Fruit fly (Drosophila melanogaster) whole organism, embryonic: Measurements from ENCODE around the gene CG31706.

Experiments
- BEAF-32 ChIP-seq: fragments of 200-800 bp; sonication (Bioruptor generic); optimal IDR thresholded peaks from 3 replicates; lab custom pipeline; 2017; ENCODE audit warnings: missing biosample characterization, missing genetic modification characterization, mild to moderate bottlenecking, moderate library complexity, missing genetic modification reagents
- C15 ChIP-seq: fragments of 200-800 bp; sonication (Bioruptor generic); IDR thresholded peaks from 3 replicates; pipeline ENCODE4 v1.3.6; 2022; ENCODE audit warnings: missing biosample characterization, missing genetic modification characterization
- CG10543 ChIP-seq: fragments of 200-800 bp; sonication (Bioruptor generic); optimal IDR thresholded peaks from 3 replicates; lab custom pipeline; 2017; ENCODE audit warnings: missing biosample characterization, mild to moderate bottlenecking, missing genetic modification characterization, moderate library complexity
- CG10565 ChIP-seq: fragments of 200-800 bp; sonication (Bioruptor generic); optimal IDR thresholded peaks from 3 replicates; lab custom pipeline; 2016; ENCODE audit warnings: missing biosample characterization, mild to moderate bottlenecking, missing genetic modification characterization
- CG10979 ChIP-seq: fragments of 200-800 bp; sonication (Bioruptor generic); optimal IDR thresholded peaks from 2 replicates; lab custom pipeline; 2018; ENCODE audit warnings: missing biosample characterization, mild to moderate bottlenecking, missing genetic modification characterization, moderate library complexity
- CG14965 ChIP-seq: fragments of 200-800 bp; sonication (Bioruptor generic); optimal IDR thresholded peaks from 2 replicates; lab custom pipeline; 2016; ENCODE audit warnings: missing biosample characterization, missing genetic modification characterization, borderline replicate concordance
- CG15696 ChIP-seq: fragments of 200-800 bp; sonication (Bioruptor generic); optimal IDR thresholded peaks from 2 replicates; lab custom pipeline; 2019; ENCODE audit warnings: missing biosample characterization, mild to moderate bottlenecking, missing genetic modification characterization, moderate library complexity
- CG16779 ChIP-seq: fragments of 200-800 bp; sonication (Bioruptor generic); IDR thresholded peaks from 2 replicates; pipeline ENCODE4 v1.3.6; 2022; ENCODE audit warnings: missing biosample characterization, missing genetic modification characterization
- CG17829 ChIP-seq: fragments of 200-800 bp; optimal IDR thresholded peaks from 2 replicates; lab custom pipeline; 2019; ENCODE audit warnings: missing biosample characterization, mild to moderate bottlenecking, missing genetic modification characterization, moderate library complexity
- CG18476 ChIP-seq: fragments of 200-800 bp; sonication (Bioruptor generic); optimal IDR thresholded peaks from 2 replicates; lab custom pipeline; 2016; ENCODE audit warnings: missing biosample characterization, mild to moderate bottlenecking, missing genetic modification characterization
- CG32532 ChIP-seq: fragments of 200-800 bp; sonication (Bioruptor generic); IDR thresholded peaks from 2 replicates; pipeline ENCODE4 v1.3.6; 2022; ENCODE audit warnings: missing biosample characterization, missing genetic modification characterization
- CG3281 ChIP-seq: fragments of 200-800 bp; sonication (Bioruptor generic); optimal IDR thresholded peaks from 3 replicates; lab custom pipeline; 2017; ENCODE audit warnings: missing biosample characterization, mild to moderate bottlenecking, missing genetic modification characterization
- CG3838 ChIP-seq: fragments of 200-800 bp; sonication (Bioruptor generic); optimal IDR thresholded peaks from 3 replicates; lab custom pipeline; 2016; ENCODE audit warnings: missing biosample characterization, missing genetic modification characterization
- CG42726 ChIP-seq: fragments of 200-800 bp; sonication (Bioruptor generic); IDR thresholded peaks from 2 replicates; pipeline ENCODE4 v1.3.6; 2022; ENCODE audit warnings: missing biosample characterization, missing genetic modification characterization; ENCODE audit not compliant: partially characterized antibody
- CG5953 ChIP-seq: fragments of 200-800 bp; sonication (Bioruptor generic); IDR thresholded peaks from 2 replicates; pipeline ENCODE4 v1.3.6; 2022; ENCODE audit warnings: missing biosample characterization, missing genetic modification characterization
- CG6654 ChIP-seq: fragments of 200-800 bp; sonication (Bioruptor generic); optimal IDR thresholded peaks from 2 replicates; lab custom pipeline; 2017; ENCODE audit warnings: missing biosample characterization, mild to moderate bottlenecking, missing genetic modification characterization
- CG6813 ChIP-seq: fragments of 200-800 bp; sonication (Bioruptor generic); optimal IDR thresholded peaks from 2 replicates; lab custom pipeline; 2017; ENCODE audit warnings: missing biosample characterization, missing genetic modification characterization, mild to moderate bottlenecking, moderate library complexity, missing genetic modification reagents
- CG7839 ChIP-seq: fragments of 200-800 bp; sonication (Bioruptor generic); optimal IDR thresholded peaks from 3 replicates; lab custom pipeline; 2018; ENCODE audit warnings: missing biosample characterization, mild to moderate bottlenecking, missing genetic modification characterization, moderate library complexity
- CG7963 ChIP-seq: fragments of 200-800 bp; sonication (Bioruptor generic); IDR thresholded peaks from 3 replicates; pipeline ENCODE4 v1.3.6; 2022; ENCODE audit warnings: missing biosample characterization, missing genetic modification characterization; ENCODE audit not compliant: partially characterized antibody
- Doc2 ChIP-seq: fragments of 200-800 bp; sonication (Bioruptor generic); IDR thresholded peaks from 2 replicates; pipeline ENCODE4 v1.3.6; 2022; ENCODE audit warnings: missing biosample characterization, missing genetic modification characterization
- E2f2 ChIP-seq: fragments of 200-800 bp; sonication (Bioruptor generic); IDR thresholded peaks from 2 replicates; pipeline ENCODE4 v1.3.6; 2022; ENCODE audit warnings: missing biosample characterization, missing genetic modification characterization
- Elba2 ChIP-seq: fragments of 200-800 bp; sonication (Bioruptor generic); optimal IDR thresholded peaks from 3 replicates; lab custom pipeline; 2016; ENCODE audit warnings: missing biosample characterization, missing genetic modification characterization
- Ets65A ChIP-seq: fragments of 200-800 bp; sonication (Bioruptor generic); peaks from one replicate; lab custom pipeline; 2016; ENCODE audit warnings: missing biosample characterization, missing genetic modification characterization
- Gug ChIP-seq: fragments of 200-800 bp; sonication (Bioruptor generic); IDR thresholded peaks from 4 replicates; pipeline ENCODE4 v1.3.6; 2022; ENCODE audit warnings: missing biosample characterization, missing genetic modification characterization
- HLH54F ChIP-seq: fragments of 200-800 bp; sonication (Bioruptor generic); optimal IDR thresholded peaks from 3 replicates; lab custom pipeline; 2016; ENCODE audit warnings: missing biosample characterization, missing genetic modification characterization
- HLHmδ ChIP-seq: fragments of 200-800 bp; sonication (Bioruptor generic); optimal IDR thresholded peaks from 2 replicates; lab custom pipeline; 2018; ENCODE audit warnings: missing biosample characterization, mild to moderate bottlenecking, missing genetic modification characterization, moderate library complexity
- Hr51 ChIP-seq, 2 experiments: fragments of 200-800 bp; sonication (Bioruptor generic); optimal IDR thresholded peaks; 2 replicates in 1 of 2; 3 replicates in 1 of 2; lab custom pipeline; 2016 to 2018; ENCODE audit warnings: missing biosample characterization in 2 of 2, missing genetic modification characterization in 2 of 2, mild to moderate bottlenecking in 1 of 2, moderate library complexity in 1 of 2
- Meics ChIP-seq: fragments of 200-800 bp; sonication (Bioruptor generic); optimal IDR thresholded peaks from 2 replicates; lab custom pipeline; 2017; ENCODE audit warnings: missing biosample characterization, mild to moderate bottlenecking, missing genetic modification characterization
- NC2β ChIP-seq: fragments of 200-800 bp; sonication (Bioruptor generic); optimal IDR thresholded peaks from 2 replicates; lab custom pipeline; 2016; ENCODE audit warnings: missing biosample characterization, missing genetic modification characterization
- NK7.1 ChIP-seq: fragments of 200-800 bp; sonication (Bioruptor generic); optimal IDR thresholded peaks from 3 replicates; lab custom pipeline; 2016; ENCODE audit warnings: missing biosample characterization, missing genetic modification characterization
- Nf-YB ChIP-seq: fragments of 200-800 bp; sonication (Bioruptor generic); optimal IDR thresholded peaks from 3 replicates; lab custom pipeline; 2019; ENCODE audit warnings: missing biosample characterization, mild to moderate bottlenecking, missing genetic modification characterization, moderate library complexity
- Optix ChIP-seq: fragments of 200-800 bp; sonication (Bioruptor generic); IDR thresholded peaks from 3 replicates; pipeline ENCODE4 v1.3.6; 2022; ENCODE audit warnings: missing biosample characterization, missing genetic modification characterization
- Side ChIP-seq: fragments of 200-800 bp; sonication (Bioruptor generic); optimal IDR thresholded peaks from 2 replicates; lab custom pipeline; 2016; ENCODE audit warnings: missing biosample characterization, missing genetic modification characterization
- Sox100B ChIP-seq: fragments of 200-800 bp; sonication (Bioruptor generic); optimal IDR thresholded peaks from 3 replicates; lab custom pipeline; 2018; ENCODE audit warnings: missing biosample characterization, mild to moderate bottlenecking, missing genetic modification characterization
- Sry-δ ChIP-seq: fragments of 200-800 bp; sonication (Bioruptor generic); optimal IDR thresholded peaks from 2 replicates; lab custom pipeline; 2016; ENCODE audit warnings: missing biosample characterization, missing genetic modification characterization
- Stat92E ChIP-seq, 3 experiments: fragments of >200 bp in 2 of 3; fragments of 200-800 bp in 1 of 3; sonication (Bioruptor generic) in 1 of 3; optimal IDR thresholded peaks; 2 replicates each; lab custom pipeline; 2017 to 2019; ENCODE audit warnings: missing biosample characterization in 3 of 3, missing genetic modification characterization in 3 of 3, mild to moderate bottlenecking in 1 of 3, moderate library complexity in 1 of 3
- bowl ChIP-seq: fragments of 200-800 bp; sonication (Bioruptor generic); IDR thresholded peaks from 2 replicates; pipeline ENCODE4 v1.3.6; 2022; ENCODE audit warnings: missing biosample characterization, missing genetic modification characterization
- br ChIP-seq: fragments of >200 bp; optimal IDR thresholded peaks from 2 replicates; lab custom pipeline; 2017
- chm ChIP-seq: fragments of 200-800 bp; sonication (Bioruptor generic); IDR thresholded peaks from 2 replicates; pipeline ENCODE4 v1.3.6; 2022; ENCODE audit warnings: missing biosample characterization, missing genetic modification characterization
- ewg ChIP-seq: fragments of 200-800 bp; sonication (Bioruptor generic); optimal IDR thresholded peaks from 3 replicates; lab custom pipeline; 2017; ENCODE audit warnings: mild to moderate bottlenecking, missing biosample characterization, missing genetic modification reagents, missing genetic modification characterization
- fd102C ChIP-seq: fragments of 200-800 bp; sonication (Bioruptor generic); optimal IDR thresholded peaks from 2 replicates; lab custom pipeline; 2018; ENCODE audit warnings: missing biosample characterization, mild to moderate bottlenecking, missing genetic modification characterization, moderate library complexity
- fd3F ChIP-seq: fragments of 200-800 bp; sonication (Bioruptor generic); optimal IDR thresholded peaks from 2 replicates; lab custom pipeline; 2018; ENCODE audit warnings: missing biosample characterization, mild to moderate bottlenecking, missing genetic modification characterization, moderate library complexity
- kah ChIP-seq: fragments of 200-800 bp; sonication (Bioruptor generic); optimal IDR thresholded peaks from 2 replicates; lab custom pipeline; 2018; ENCODE audit warnings: missing biosample characterization, mild to moderate bottlenecking, missing genetic modification characterization
- lov ChIP-seq, 2 experiments: fragments of 200-800 bp in 1 of 2; fragments of >200 bp in 1 of 2; sonication (Bioruptor generic) in 1 of 2; IDR thresholded peaks in 1 of 2; optimal IDR thresholded peaks in 1 of 2; 2 replicates in 1 of 2; 3 replicates in 1 of 2; pipeline versions ENCODE4 v1.3.6 to Lab custom; 2017 to 2022; ENCODE audit warnings: missing biosample characterization in 1 of 2, missing genetic modification characterization in 1 of 2
- peb ChIP-seq: fragments of 200-800 bp; sonication (Bioruptor generic); IDR thresholded peaks from 2 replicates; pipeline ENCODE4 v1.3.6; 2022; ENCODE audit warnings: missing biosample characterization, missing genetic modification characterization
- salm ChIP-seq: fragments of 200-800 bp; sonication (Bioruptor generic); optimal IDR thresholded peaks from 2 replicates; lab custom pipeline; 2018; ENCODE audit warnings: missing biosample characterization, mild to moderate bottlenecking, missing genetic modification characterization
- sim ChIP-seq: fragments of 200-800 bp; sonication (Bioruptor generic); IDR thresholded peaks from 2 replicates; pipeline ENCODE4 v1.3.6; 2022; ENCODE audit warnings: missing biosample characterization, missing genetic modification characterization
- sisA ChIP-seq: fragments of 200-800 bp; sonication (Bioruptor generic); IDR thresholded peaks from 2 replicates; pipeline ENCODE4 v1.3.6; 2022; ENCODE audit warnings: missing biosample characterization, missing genetic modification characterization
- stwl ChIP-seq: fragments of 200-800 bp; sonication (Bioruptor generic); optimal IDR thresholded peaks from 3 replicates; lab custom pipeline; 2018; ENCODE audit warnings: missing biosample characterization, mild to moderate bottlenecking, missing genetic modification characterization, moderate library complexity
- tin ChIP-seq: fragments of 200-800 bp; sonication (Bioruptor generic); optimal IDR thresholded peaks from 3 replicates; lab custom pipeline; 2016; ENCODE audit warnings: missing biosample characterization, missing genetic modification characterization
- vfl ChIP-seq: fragments of 200-800 bp; sonication (Bioruptor generic); optimal IDR thresholded peaks from 2 replicates; lab custom pipeline; 2016; ENCODE audit warnings: missing biosample characterization, missing genetic modification characterization

CG31706 gene

dm6 chr2L:11498839-11499238, 32.0 kb downstream of the CG31706 start, which contains the start of gene Cog8 (continued):
- peak; percentile 20 for TF ChIP-seq CG10979
- peak; percentile 93 for TF ChIP-seq Ets65A (GFP tag; lab: Kevin White, UChicago)
- peak; percentile 59 for TF ChIP-seq stwl (tag; lab: Kevin White, UChicago)
- TF ChIP-seq peb (GFP tag; lab: Robert Waterston, UW), result no peak
- no peak for TF ChIP-seq CG7963 (GFP tag; lab: Robert Waterston, UW)
- TF ChIP-seq lov (optimal IDR thresholded peaks at IDR 0.05; lab: Kevin White, UChicago), result no peak
- no peak for TF ChIP-seq lov (GFP tag; IDR thresholded peaks at IDR 0.05; lab: Robert Waterston, UW)
- TF ChIP-seq Doc2, result no peak
- no peak for TF ChIP-seq CG3281 (GFP tag; lab: Kevin White, UChicago)
- TF ChIP-seq salm (tag; lab: Kevin White, UChicago), result no peak
- no peak for TF ChIP-seq kah (GFP tag; lab: Kevin White, UChicago)
- no peak for TF ChIP-seq CG18476 (GFP tag; lab: Kevin White, UChicago)
- no peak for TF ChIP-seq chm (GFP tag; lab: Robert Waterston, UW)
- no peak for TF ChIP-seq sim (GFP tag; lab: Robert Waterston, UW)
- no peak for TF ChIP-seq CG10565
- peak; percentile 27 for TF ChIP-seq ewg (GFP tag; lab: Kevin White, UChicago)
- no peak for TF ChIP-seq fd102C (GFP tag; lab: Kevin White, UChicago)
- peak; percentile 40 for TF ChIP-seq sisA
- peak; percentile 0 for TF ChIP-seq Meics
- no peak for TF ChIP-seq Optix (GFP tag; lab: Robert Waterston, UW)
- TF ChIP-seq BEAF-32 (GFP tag; lab: Kevin White, UChicago), result peak; percentile 38
- no peak for TF ChIP-seq bowl (GFP tag; lab: Robert Waterston, UW)
- TF ChIP-seq Hr51 (GFP tag; optimal IDR thresholded peaks at IDR 0.05; lab: Kevin White, UChicago), result peak; percentile 52 to 69
- TF ChIP-seq Elba2, result peak; percentile 77
- peak; percentile 66 for TF ChIP-seq HLH54F
- no peak for TF ChIP-seq HLHmδ (GFP tag; lab: Kevin White, UChicago)
- no peak for TF ChIP-seq Sox100B (GFP tag; lab: Kevin White, UChicago)
- peak; percentile 34 for TF ChIP-seq CG7839
- TF ChIP-seq vfl (GFP tag; lab: Kevin White, UChicago), result peak; percentile 35
- TF ChIP-seq br (lab: Kevin White, UChicago), result no peak
- peak; percentile 24 for TF ChIP-seq Sry-δ (GFP tag; lab: Kevin White, UChicago)
- TF ChIP-seq Side (GFP tag; lab: Kevin White, UChicago), result no peak
- TF ChIP-seq E2f2 (GFP tag; lab: Robert Waterston, UW), result peak; percentile 69
- no peak for TF ChIP-seq CG10543 (GFP tag; lab: Kevin White, UChicago)
- no peak for TF ChIP-seq CG5953 (GFP tag; lab: Robert Waterston, UW)
- no peak for TF ChIP-seq C15 (GFP tag; lab: Robert Waterston, UW)
- no peak for TF ChIP-seq Nf-YB (GFP tag; lab: Kevin White, UChicago)
- TF ChIP-seq CG16779 (GFP tag; lab: Robert Waterston, UW), result no peak
- no peak for TF ChIP-seq CG3838 (GFP tag; lab: Kevin White, UChicago)
- peak; percentile 17 for TF ChIP-seq CG15696
- no peak for TF ChIP-seq CG6813
- TF ChIP-seq Stat92E (GFP tag; optimal IDR thresholded peaks at IDR 0.05; lab: Kevin White, UChicago), result no peak
- TF ChIP-seq fd3F (GFP tag; lab: Kevin White, UChicago), result no peak
- TF ChIP-seq CG42726, result no peak
- no peak for TF ChIP-seq NK7.1 (GFP tag; lab: Kevin White, UChicago)
- TF ChIP-seq CG17829 (tag; lab: Kevin White, UChicago), result peak; percentile 53
- no peak for TF ChIP-seq CG14965 (GFP tag; lab: Kevin White, UChicago)
- peak; percentile 57 for TF ChIP-seq NC2β (GFP tag; lab: Kevin White, UChicago)
- peak; percentile 21; the same call in 1 of the 4 replicates for TF ChIP-seq Gug (GFP tag; lab: Robert Waterston, UW)
- TF ChIP-seq tin (GFP tag; lab: Kevin White, UChicago), result peak; percentile 40
- no peak for TF ChIP-seq CG6654 (GFP tag; lab: Kevin White, UChicago)
- peak; percentile 18; the same call in 1 of the 2 replicates for TF ChIP-seq CG32532 (GFP tag; lab: Robert Waterston, UW)
